Fruit fly (Drosophila melanogaster) whole organism, embryonic: ENCODE results near the gene ss.

Experiments used
- CG1024 ChIP-seq: fragments of 200-800 bp; sonication (Bioruptor generic); IDR thresholded peaks from 2 replicates; pipeline ENCODE4 v1.3.6; 2022; ENCODE audit warnings: missing biosample characterization, missing genetic modification characterization
- CG10431 ChIP-seq: fragments of 200-800 bp; sonication (Bioruptor generic); optimal IDR thresholded peaks from 3 replicates; lab custom pipeline; 2018; ENCODE audit warnings: missing biosample characterization, mild to moderate bottlenecking, missing genetic modification characterization
- CG12104 ChIP-seq: fragments of 200-800 bp; sonication (Bioruptor generic); optimal IDR thresholded peaks from 3 replicates; lab custom pipeline; 2016; ENCODE audit warnings: missing biosample characterization, missing genetic modification characterization
- CG12659 ChIP-seq: fragments of 200-800 bp; sonication (Bioruptor generic); optimal IDR thresholded peaks from 3 replicates; lab custom pipeline; 2017; ENCODE audit warnings: mild to moderate bottlenecking, missing biosample characterization, missing genetic modification reagents, missing genetic modification characterization
- CG12769 ChIP-seq: fragments of 200-800 bp; sonication (Bioruptor generic); optimal IDR thresholded peaks from 2 replicates; lab custom pipeline; 2019; ENCODE audit warnings: missing biosample characterization, mild to moderate bottlenecking, missing genetic modification characterization, moderate library complexity
- CG12942 ChIP-seq: fragments of 200-800 bp; sonication (Bioruptor generic); optimal IDR thresholded peaks from 3 replicates; lab custom pipeline; 2016; ENCODE audit warnings: missing biosample characterization, missing genetic modification characterization
- CG13624 ChIP-seq: fragments of 200-800 bp; sonication (Bioruptor generic); optimal IDR thresholded peaks from 2 replicates; lab custom pipeline; 2016; ENCODE audit warnings: missing biosample characterization, missing genetic modification characterization
- CG1603 ChIP-seq: fragments of 200-800 bp; sonication (Bioruptor generic); optimal IDR thresholded peaks from 2 replicates; lab custom pipeline; 2019; ENCODE audit warnings: missing biosample characterization, mild to moderate bottlenecking, missing genetic modification characterization, moderate library complexity
- CG16779 ChIP-seq: fragments of 200-800 bp; sonication (Bioruptor generic); IDR thresholded peaks from 2 replicates; pipeline ENCODE4 v1.3.6; 2022; ENCODE audit warnings: missing biosample characterization, missing genetic modification characterization
- CG30403 ChIP-seq: fragments of 200-800 bp; sonication (Bioruptor generic); optimal IDR thresholded peaks from 3 replicates; lab custom pipeline; 2016; ENCODE audit warnings: missing biosample characterization, missing genetic modification characterization
- CG30431 ChIP-seq: fragments of 200-800 bp; sonication (Bioruptor generic); optimal IDR thresholded peaks from 2 replicates; lab custom pipeline; 2017; ENCODE audit warnings: missing biosample characterization, missing genetic modification characterization
- CG4617 ChIP-seq: fragments of 200-800 bp; sonication (Bioruptor generic); optimal IDR thresholded peaks from 3 replicates; lab custom pipeline; 2016; ENCODE audit warnings: missing biosample characterization, missing genetic modification characterization, borderline replicate concordance
- CG6175 ChIP-seq: fragments of 200-800 bp; sonication (Bioruptor generic); IDR thresholded peaks from 3 replicates; pipeline ENCODE4 v1.3.6; 2022; ENCODE audit warnings: missing biosample characterization, missing genetic modification characterization
- CG6689 ChIP-seq: fragments of 200-800 bp; sonication (Bioruptor generic); IDR thresholded peaks from 2 replicates; pipeline ENCODE4 v1.3.6; 2022; ENCODE audit warnings: missing biosample characterization, missing genetic modification characterization
- CG7357 ChIP-seq: fragments of 200-800 bp; sonication (Bioruptor generic); IDR thresholded peaks from 3 replicates; pipeline ENCODE4 v1.3.6; 2022; ENCODE audit warnings: missing biosample characterization, missing genetic modification characterization
- CG7839 ChIP-seq: fragments of 200-800 bp; sonication (Bioruptor generic); optimal IDR thresholded peaks from 3 replicates; lab custom pipeline; 2018; ENCODE audit warnings: missing biosample characterization, mild to moderate bottlenecking, missing genetic modification characterization, moderate library complexity
- CrebB ChIP-seq: fragments of 200-800 bp; sonication (Bioruptor generic); optimal IDR thresholded peaks from 3 replicates; lab custom pipeline; 2018; ENCODE audit warnings: missing biosample characterization, mild to moderate bottlenecking, missing genetic modification characterization
- Deaf1 ChIP-seq: fragments of 200-800 bp; optimal IDR thresholded peaks from 3 replicates; lab custom pipeline; 2019; ENCODE audit warnings: missing biosample characterization, mild to moderate bottlenecking, missing genetic modification characterization, moderate library complexity
- Ets97D ChIP-seq: fragments of 200-800 bp; sonication (Bioruptor generic); optimal IDR thresholded peaks from 3 replicates; lab custom pipeline; 2016; ENCODE audit warnings: missing biosample characterization, missing genetic modification characterization
- H15 ChIP-seq: fragments of 200-800 bp; sonication (Bioruptor generic); IDR thresholded peaks from 3 replicates; pipeline ENCODE4 v1.3.6; 2022; ENCODE audit warnings: missing biosample characterization, missing genetic modification characterization
- Med ChIP-seq: fragments of 200-800 bp; sonication (Bioruptor generic); peaks from one replicate; lab custom pipeline; 2016; ENCODE audit warnings: missing biosample characterization, missing genetic modification characterization, mild to moderate bottlenecking, inconsistent platforms, moderate library complexity
- Mes4 ChIP-seq: fragments of 200-800 bp; sonication (Bioruptor generic); optimal IDR thresholded peaks from 2 replicates; lab custom pipeline; 2016; ENCODE audit warnings: missing biosample characterization, missing genetic modification characterization
- Myb ChIP-seq: fragments of 200-800 bp; sonication (Bioruptor generic); optimal IDR thresholded peaks from 2 replicates; lab custom pipeline; 2016; ENCODE audit warnings: missing biosample characterization, missing genetic modification characterization
- NC2β ChIP-seq: fragments of 200-800 bp; sonication (Bioruptor generic); optimal IDR thresholded peaks from 2 replicates; lab custom pipeline; 2016; ENCODE audit warnings: missing biosample characterization, missing genetic modification characterization
- Scr ChIP-seq: fragments of 200-800 bp; sonication (Bioruptor generic); IDR thresholded peaks from 2 replicates; pipeline ENCODE4 v1.3.6; 2022; ENCODE audit warnings: missing biosample characterization, missing genetic modification characterization; ENCODE audit not compliant: partially characterized antibody
- Sox102F ChIP-seq: fragments of 200-800 bp; sonication (Bioruptor generic); optimal IDR thresholded peaks from 2 replicates; lab custom pipeline; 2018; ENCODE audit warnings: missing biosample characterization, mild to moderate bottlenecking, missing genetic modification characterization, moderate library complexity
- Usf ChIP-seq: fragments of 200-800 bp; sonication (Bioruptor generic); optimal IDR thresholded peaks from 2 replicates; lab custom pipeline; 2017; ENCODE audit warnings: missing genotype, missing biosample characterization, missing genetic modification characterization
- Xrp1 ChIP-seq: fragments of 200-800 bp; sonication (Bioruptor generic); IDR thresholded peaks from 2 replicates; pipeline ENCODE4 v1.3.6; 2022; ENCODE audit warnings: missing biosample characterization, missing genetic modification characterization
- ara ChIP-seq: fragments of 200-800 bp; sonication (Bioruptor generic); IDR thresholded peaks from 2 replicates; pipeline ENCODE4 v1.3.6; 2022; ENCODE audit warnings: missing biosample characterization, missing genetic modification characterization
- bcd ChIP-seq: fragments of 200-800 bp; sonication (Bioruptor generic); optimal IDR thresholded peaks from 2 replicates; lab custom pipeline; 2017; ENCODE audit warnings: missing biosample characterization, mild to moderate bottlenecking, missing genetic modification characterization
- corto ChIP-seq: fragments of 200-800 bp; sonication (Bioruptor generic); optimal IDR thresholded peaks from 2 replicates; lab custom pipeline; 2016; ENCODE audit warnings: missing biosample characterization, mild to moderate bottlenecking, missing genetic modification characterization, moderate library complexity
- fd64A ChIP-seq: fragments of 200-800 bp; sonication (Bioruptor generic); optimal IDR thresholded peaks from 3 replicates; lab custom pipeline; 2018; ENCODE audit warnings: missing biosample characterization, mild to moderate bottlenecking, missing genetic modification characterization
- gcm ChIP-seq: fragments of 200-800 bp; sonication (Bioruptor generic); optimal IDR thresholded peaks from 2 replicates; lab custom pipeline; 2019; ENCODE audit warnings: missing biosample characterization, mild to moderate bottlenecking, missing genetic modification characterization, moderate library complexity
- grau ChIP-seq: fragments of 200-800 bp; optimal IDR thresholded peaks from 3 replicates; lab custom pipeline; 2019; ENCODE audit warnings: missing biosample characterization, mild to moderate bottlenecking, missing genetic modification characterization, moderate library complexity
- gsb-n ChIP-seq: fragments of 200-800 bp; sonication (Bioruptor generic); optimal IDR thresholded peaks from 3 replicates; lab custom pipeline; 2018; ENCODE audit warnings: missing biosample characterization, mild to moderate bottlenecking, missing genetic modification characterization
- gt ChIP-seq: fragments of 200-800 bp; sonication (Bioruptor generic); IDR thresholded peaks from 2 replicates; pipeline ENCODE4 v1.3.6; 2022; ENCODE audit warnings: missing biosample characterization, missing genetic modification characterization
- hbn ChIP-seq: fragments of 200-800 bp; sonication (Bioruptor generic); IDR thresholded peaks from 2 replicates; pipeline ENCODE4 v1.3.6; 2022; ENCODE audit warnings: missing biosample characterization, missing genetic modification characterization; ENCODE audit not compliant: partially characterized antibody
- jigr1 ChIP-seq: fragments of 200-800 bp; sonication (Bioruptor generic); IDR thresholded peaks from 3 replicates; pipeline ENCODE4 v1.3.6; 2022; ENCODE audit warnings: missing biosample characterization, missing genetic modification characterization
- knrl ChIP-seq: fragments of 200-800 bp; sonication (Bioruptor generic); IDR thresholded peaks from 3 replicates; pipeline ENCODE4 v1.3.6; 2022; ENCODE audit warnings: missing biosample characterization, missing genetic modification characterization; ENCODE audit not compliant: partially characterized antibody
- oc ChIP-seq: fragments of 200-800 bp; sonication (Bioruptor generic); optimal IDR thresholded peaks from 2 replicates; lab custom pipeline; 2018; ENCODE audit warnings: missing biosample characterization, mild to moderate bottlenecking, missing genetic modification characterization, moderate library complexity
- odd ChIP-seq: fragments of 200-800 bp; sonication (Bioruptor generic); optimal IDR thresholded peaks from 2 replicates; lab custom pipeline; 2017; ENCODE audit warnings: missing biosample characterization, mild to moderate bottlenecking, missing genetic modification characterization
- pan ChIP-seq, 4 experiments: fragments of >200 bp in 3 of 4; fragments of 200-800 bp in 1 of 4; sonication (Bioruptor generic) in 1 of 4; optimal IDR thresholded peaks in 3 of 4; IDR thresholded peaks in 1 of 4; 2 replicates each; pipeline versions ENCODE4 v1.3.6 to Lab custom; 2017 to 2022; ENCODE audit warnings: missing biosample characterization in 2 of 4, missing genetic modification characterization in 2 of 4, mixed read lengths in 1 of 4
- pros ChIP-seq: fragments of 200-800 bp; sonication (Bioruptor generic); optimal IDR thresholded peaks from 3 replicates; lab custom pipeline; 2019; ENCODE audit warnings: missing biosample characterization, mild to moderate bottlenecking, missing genetic modification characterization, moderate library complexity
- pum ChIP-seq: fragments of 200-800 bp; sonication (Bioruptor generic); optimal IDR thresholded peaks from 2 replicates; lab custom pipeline; 2016; ENCODE audit warnings: missing biosample characterization, missing genetic modification characterization
- slbo ChIP-seq: fragments of 200-800 bp; sonication (Bioruptor generic); IDR thresholded peaks from 2 replicates; pipeline ENCODE4 v1.3.6; 2022; ENCODE audit warnings: missing biosample characterization, missing genetic modification characterization
- sqz ChIP-seq: fragments of 200-800 bp; sonication (Bioruptor generic); optimal IDR thresholded peaks from 3 replicates; lab custom pipeline; 2018; ENCODE audit warnings: missing biosample characterization, mild to moderate bottlenecking, missing genetic modification characterization
- stc ChIP-seq: fragments of 200-800 bp; sonication (Bioruptor generic); IDR thresholded peaks from 2 replicates; pipeline ENCODE4 v1.3.6; 2022; ENCODE audit warnings: missing biosample characterization, missing genetic modification characterization
- tgo ChIP-seq: fragments of 200-800 bp; sonication (Bioruptor generic); IDR thresholded peaks from 3 replicates; pipeline ENCODE4 v1.3.6; 2022; ENCODE audit warnings: missing biosample characterization, missing genetic modification characterization
- tll ChIP-seq, 2 experiments: fragments of 200-800 bp in 1 of 2; fragments of >200 bp in 1 of 2; sonication (Bioruptor generic) in 1 of 2; optimal IDR thresholded peaks; 2 replicates each; lab custom pipeline; 2017 to 2019; ENCODE audit warnings: missing biosample characterization in 2 of 2, missing genetic modification characterization in 2 of 2, mild to moderate bottlenecking in 1 of 2, moderate library complexity in 1 of 2
- tx ChIP-seq: fragments of 200-800 bp; sonication (Bioruptor generic); optimal IDR thresholded peaks from 2 replicates; lab custom pipeline; 2016; ENCODE audit warnings: missing biosample characterization, missing genetic modification characterization
- usp ChIP-seq: fragments of >200 bp; optimal IDR thresholded peaks from 2 replicates; lab custom pipeline; 2017; ENCODE audit warnings: missing biosample characterization, missing genetic modification characterization

The ss gene

DNA sequence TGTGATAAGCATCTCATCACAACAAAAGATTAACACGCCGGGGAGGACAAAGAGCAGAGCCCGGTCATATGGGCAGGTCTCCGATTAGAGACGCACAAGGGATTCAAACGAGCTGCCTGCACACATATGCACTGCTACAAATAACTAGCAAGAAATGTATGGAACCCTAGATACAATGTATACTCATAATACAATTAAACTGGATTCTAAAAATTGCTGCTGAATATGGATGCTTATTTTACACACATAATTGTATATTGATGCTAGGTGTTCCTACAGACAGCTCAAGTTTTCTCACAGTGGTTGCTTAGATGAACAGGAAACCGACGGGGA, 66.5 kb downstream of the ss start (continued):
- TF ChIP-seq oc (tag; lab: Kevin White, UChicago) (peak; percentile 36), pan (optimal IDR thresholded peaks at IDR 0.05; lab: Kevin White, UChicago) (no peak), pan (GFP tag; optimal IDR thresholded peaks at IDR 0.05 in 1 of 2, IDR thresholded peaks at IDR 0.05 in 1 of 2) (peak in 1 of 2 experiments; percentile 27), grau (peak; percentile 43), CG10431 (GFP tag; lab: Kevin White, UChicago) (no peak), slbo (GFP tag; lab: Robert Waterston, UW) (no peak), Mes4 (peak; percentile 12), stc (GFP tag; lab: Robert Waterston, UW) (no peak), gcm (peak; percentile 66), CG7839 (tag; lab: Kevin White, UChicago) (peak; percentile 57), odd (no peak), bcd (GFP tag; lab: Kevin White, UChicago) (peak; percentile 14), CG1024 (GFP tag; lab: Robert Waterston, UW) (no peak; the same call in 1 of the 2 replicates), Deaf1 (tag; lab: Kevin White, UChicago) (no peak), pros (peak; percentile 42), Scr (GFP tag; lab: Robert Waterston, UW) (no peak), knrl (GFP tag; lab: Robert Waterston, UW) (no peak), corto (GFP tag; lab: Kevin White, UChicago) (no peak), CG12942 (GFP tag; lab: Kevin White, UChicago) (peak; percentile 1), CG12659 (GFP tag; lab: Kevin White, UChicago) (no peak), Xrp1 (GFP tag; lab: Robert Waterston, UW) (peak; percentile 92), CG4617 (GFP tag; lab: Kevin White, UChicago) (peak; percentile 2), CG7357 (GFP tag; lab: Robert Waterston, UW) (peak; percentile 33; the same call in 1 of the 3 replicates), usp (GFP tag; lab: Kevin White, UChicago) (no peak), CG6175 (GFP tag; lab: Robert Waterston, UW) (no peak), pum (GFP tag; lab: Kevin White, UChicago) (peak; percentile 70), Med (GFP tag; lab: Kevin White, UChicago) (peak; percentile 89), H15 (GFP tag; lab: Robert Waterston, UW) (peak; percentile 39; the same call in 1 of the 3 replicates), gt (GFP tag; lab: Robert Waterston, UW) (no peak), tll (GFP tag; optimal IDR thresholded peaks at IDR 0.05; lab: Kevin White, UChicago) (peak in 1 of 2 experiments; percentile 66), CG12104 (peak; percentile 40), CG1603 (tag; lab: Kevin White, UChicago) (peak; percentile 86), jigr1 (GFP tag; lab: Robert Waterston, UW) (no peak), Ets97D (peak; percentile 22), CrebB (no peak), CG30431 (GFP tag; lab: Kevin White, UChicago) (peak; percentile 66), Sox102F (GFP tag; lab: Kevin White, UChicago) (no peak), sqz (GFP tag; lab: Kevin White, UChicago) (no peak), ara (GFP tag; lab: Robert Waterston, UW) (peak; percentile 83), CG6689 (GFP tag; lab: Robert Waterston, UW) (peak; percentile 61), fd64A (no peak), tgo (peak; percentile 16; the same call in 1 of the 3 replicates), CG16779 (GFP tag; lab: Robert Waterston, UW) (no peak), NC2β (GFP tag; lab: Kevin White, UChicago) (peak; percentile 55), Usf (peak; percentile 28), hbn (GFP tag; lab: Robert Waterston, UW) (no peak), Myb (peak; percentile 11), CG12769 (tag; lab: Kevin White, UChicago) (peak; percentile 13), CG30403 (GFP tag; lab: Kevin White, UChicago) (peak; percentile 48), tx (GFP tag; lab: Kevin White, UChicago) (peak; percentile 35), gsb-n (tag; lab: Kevin White, UChicago) (peak; percentile 85), CG13624 (GFP tag; lab: Kevin White, UChicago) (no peak)
